Fruit fly (Drosophila melanogaster) whole organism, embryonic: ENCODE data around the gene Zir.

Experiments used
- Aef1 ChIP-seq: fragments of 200-800 bp; sonication (Bioruptor generic); IDR thresholded peaks from 3 replicates; pipeline ENCODE4 v1.3.6; 2022; ENCODE audit warnings: missing biosample characterization, missing genetic modification characterization
- CG10267 ChIP-seq: fragments of 200-800 bp; sonication (Bioruptor generic); optimal IDR thresholded peaks from 2 replicates; lab custom pipeline; 2018; ENCODE audit warnings: missing biosample characterization, mild to moderate bottlenecking, missing genetic modification characterization, moderate library complexity
- CG10274 ChIP-seq: fragments of 200-800 bp; sonication (Bioruptor generic); optimal IDR thresholded peaks from 3 replicates; lab custom pipeline; 2017; ENCODE audit warnings: missing biosample characterization, mild to moderate bottlenecking, missing genetic modification characterization
- CG10565 ChIP-seq: fragments of 200-800 bp; sonication (Bioruptor generic); optimal IDR thresholded peaks from 3 replicates; lab custom pipeline; 2016; ENCODE audit warnings: missing biosample characterization, mild to moderate bottlenecking, missing genetic modification characterization
- CG11398 ChIP-seq: fragments of 200-800 bp; sonication (Bioruptor generic); optimal IDR thresholded peaks from 2 replicates; lab custom pipeline; 2016; ENCODE audit warnings: missing biosample characterization, missing genetic modification characterization
- CG13296 ChIP-seq: fragments of 200-800 bp; sonication (Bioruptor generic); optimal IDR thresholded peaks from 3 replicates; lab custom pipeline; 2018; ENCODE audit warnings: missing biosample characterization, mild to moderate bottlenecking, missing genetic modification characterization
- CG15269 ChIP-seq: fragments of 200-800 bp; sonication (Bioruptor generic); optimal IDR thresholded peaks from 2 replicates; lab custom pipeline; 2018; ENCODE audit warnings: missing biosample characterization, mild to moderate bottlenecking, missing genetic modification characterization, moderate library complexity
- CG16813 ChIP-seq: fragments of 200-800 bp; sonication (Bioruptor generic); IDR thresholded peaks from 3 replicates; pipeline ENCODE4 v1.3.6; 2022; ENCODE audit warnings: missing biosample characterization, missing genetic modification characterization; ENCODE audit not compliant: partially characterized antibody
- CG17612 ChIP-seq: fragments of 200-800 bp; sonication (Bioruptor generic); IDR thresholded peaks from 2 replicates; pipeline ENCODE4 v1.3.6; 2022; ENCODE audit warnings: missing biosample characterization, missing genetic modification characterization
- CG18262 ChIP-seq: fragments of 200-800 bp; optimal IDR thresholded peaks from 3 replicates; lab custom pipeline; 2019; ENCODE audit warnings: missing biosample characterization, mild to moderate bottlenecking, missing genetic modification characterization, moderate library complexity
- CG18619 ChIP-seq: fragments of 200-800 bp; sonication (Bioruptor generic); optimal IDR thresholded peaks from 3 replicates; lab custom pipeline; 2017; ENCODE audit warnings: missing biosample characterization, mild to moderate bottlenecking, missing genetic modification characterization
- CG2202 ChIP-seq: fragments of 200-800 bp; sonication (Bioruptor generic); optimal IDR thresholded peaks from 2 replicates; lab custom pipeline; 2018; ENCODE audit warnings: missing biosample characterization, mild to moderate bottlenecking, missing genetic modification characterization
- CG30020 ChIP-seq: fragments of 200-800 bp; optimal IDR thresholded peaks from 2 replicates; lab custom pipeline; 2019; ENCODE audit warnings: missing biosample characterization, mild to moderate bottlenecking, missing genetic modification characterization, moderate library complexity
- CG3163 ChIP-seq: fragments of 200-800 bp; sonication (Bioruptor generic); optimal IDR thresholded peaks from 3 replicates; lab custom pipeline; 2016; ENCODE audit warnings: missing biosample characterization, missing genetic modification characterization
- CG3838 ChIP-seq: fragments of 200-800 bp; sonication (Bioruptor generic); optimal IDR thresholded peaks from 3 replicates; lab custom pipeline; 2016; ENCODE audit warnings: missing biosample characterization, missing genetic modification characterization
- CG4617 ChIP-seq: fragments of 200-800 bp; sonication (Bioruptor generic); optimal IDR thresholded peaks from 3 replicates; lab custom pipeline; 2016; ENCODE audit warnings: missing biosample characterization, missing genetic modification characterization, borderline replicate concordance
- CG6654 ChIP-seq: fragments of 200-800 bp; sonication (Bioruptor generic); optimal IDR thresholded peaks from 2 replicates; lab custom pipeline; 2017; ENCODE audit warnings: missing biosample characterization, mild to moderate bottlenecking, missing genetic modification characterization
- CG6854 ChIP-seq: fragments of 200-800 bp; sonication (Bioruptor generic); optimal IDR thresholded peaks from 3 replicates; lab custom pipeline; 2017; ENCODE audit warnings: missing biosample characterization, mild to moderate bottlenecking, missing genetic modification characterization
- CG7745 ChIP-seq: fragments of 200-800 bp; sonication (Bioruptor generic); optimal IDR thresholded peaks from 2 replicates; lab custom pipeline; 2018; ENCODE audit warnings: missing biosample characterization, mild to moderate bottlenecking, missing genetic modification characterization, moderate library complexity
- CG8388 ChIP-seq: fragments of 200-800 bp; sonication (Bioruptor generic); optimal IDR thresholded peaks from 2 replicates; lab custom pipeline; 2019; ENCODE audit warnings: missing biosample characterization, mild to moderate bottlenecking, missing genetic modification characterization, moderate library complexity
- Dref ChIP-seq: fragments of 200-800 bp; sonication (Bioruptor generic); IDR thresholded peaks from 2 replicates; pipeline ENCODE4 v1.3.6; 2022; ENCODE audit warnings: missing biosample characterization, missing genetic modification characterization
- E2f1 ChIP-seq: fragments of 200-800 bp; sonication (Bioruptor generic); IDR thresholded peaks from 2 replicates; pipeline ENCODE4 v1.3.6; 2022; ENCODE audit warnings: missing biosample characterization, missing genetic modification characterization
- Ets97D ChIP-seq: fragments of 200-800 bp; sonication (Bioruptor generic); optimal IDR thresholded peaks from 3 replicates; lab custom pipeline; 2016; ENCODE audit warnings: missing biosample characterization, missing genetic modification characterization
- Lim3 ChIP-seq: fragments of 200-800 bp; sonication (Bioruptor generic); IDR thresholded peaks from 2 replicates; pipeline ENCODE4 v1.3.6; 2022; ENCODE audit warnings: missing biosample characterization, missing genetic modification characterization
- NC2α ChIP-seq: fragments of 200-800 bp; sonication (Bioruptor generic); optimal IDR thresholded peaks from 2 replicates; lab custom pipeline; 2016; ENCODE audit warnings: missing biosample characterization, missing genetic modification characterization
- Six4 ChIP-seq: fragments of 200-800 bp; sonication (Bioruptor generic); optimal IDR thresholded peaks from 2 replicates; lab custom pipeline; 2016; ENCODE audit warnings: missing biosample characterization, missing genetic modification characterization
- ab ChIP-seq: fragments of 200-800 bp; sonication (Bioruptor generic); optimal IDR thresholded peaks from 2 replicates; lab custom pipeline; 2016; ENCODE audit warnings: missing biosample characterization, missing genetic modification characterization
- amos ChIP-seq: fragments of 200-800 bp; sonication (Bioruptor generic); IDR thresholded peaks from 2 replicates; pipeline ENCODE4 v1.3.6; 2022; ENCODE audit warnings: missing biosample characterization, missing genetic modification characterization; ENCODE audit not compliant: partially characterized antibody
- aop ChIP-seq: fragments of 200-800 bp; sonication (Bioruptor generic); IDR thresholded peaks from 2 replicates; pipeline ENCODE4 v1.3.6; 2022; ENCODE audit warnings: missing biosample characterization, missing genetic modification characterization
- bowl ChIP-seq: fragments of 200-800 bp; sonication (Bioruptor generic); IDR thresholded peaks from 2 replicates; pipeline ENCODE4 v1.3.6; 2022; ENCODE audit warnings: missing biosample characterization, missing genetic modification characterization
- br ChIP-seq: fragments of >200 bp; optimal IDR thresholded peaks from 2 replicates; lab custom pipeline; 2017
- bsh ChIP-seq, 2 experiments: fragments of 200-800 bp; sonication (Bioruptor generic); optimal IDR thresholded peaks; 2 replicates each; lab custom pipeline; 2017 to 2018; ENCODE audit warnings: mild to moderate bottlenecking in 2 of 2, missing biosample characterization in 2 of 2, missing genetic modification characterization in 2 of 2, moderate library complexity in 1 of 2
- btn ChIP-seq: fragments of 200-800 bp; sonication (Bioruptor generic); optimal IDR thresholded peaks from 2 replicates; lab custom pipeline; 2016; ENCODE audit warnings: missing biosample characterization, missing genetic modification characterization
- cad ChIP-seq: fragments of >200 bp; optimal IDR thresholded peaks from 2 replicates; lab custom pipeline; 2017; ENCODE audit warnings: missing biosample characterization, missing genetic modification characterization
- gem ChIP-seq: fragments of 200-800 bp; sonication (Bioruptor generic); optimal IDR thresholded peaks from 2 replicates; lab custom pipeline; 2019; ENCODE audit warnings: missing biosample characterization, mild to moderate bottlenecking, missing genetic modification characterization, moderate library complexity
- grn ChIP-seq: fragments of 200-800 bp; sonication (Bioruptor generic); optimal IDR thresholded peaks from 3 replicates; lab custom pipeline; 2017; ENCODE audit warnings: missing biosample characterization, missing genetic modification characterization
- gro ChIP-seq: fragments of 200-800 bp; sonication (Bioruptor generic); optimal IDR thresholded peaks from 2 replicates; lab custom pipeline; 2016; ENCODE audit warnings: missing biosample characterization, missing genetic modification characterization
- hbn ChIP-seq: fragments of 200-800 bp; sonication (Bioruptor generic); IDR thresholded peaks from 2 replicates; pipeline ENCODE4 v1.3.6; 2022; ENCODE audit warnings: missing biosample characterization, missing genetic modification characterization; ENCODE audit not compliant: partially characterized antibody
- ken ChIP-seq: fragments of 200-800 bp; sonication (Bioruptor generic); IDR thresholded peaks from 3 replicates; pipeline ENCODE4 v1.3.6; 2022; ENCODE audit warnings: missing biosample characterization, missing genetic modification characterization
- knrl ChIP-seq: fragments of 200-800 bp; sonication (Bioruptor generic); IDR thresholded peaks from 3 replicates; pipeline ENCODE4 v1.3.6; 2022; ENCODE audit warnings: missing biosample characterization, missing genetic modification characterization; ENCODE audit not compliant: partially characterized antibody
- lbe ChIP-seq: fragments of 200-800 bp; sonication (Bioruptor generic); optimal IDR thresholded peaks from 2 replicates; lab custom pipeline; 2016; ENCODE audit warnings: missing biosample characterization, mild to moderate bottlenecking, missing genetic modification characterization
- lov ChIP-seq, 2 experiments: fragments of 200-800 bp in 1 of 2; fragments of >200 bp in 1 of 2; sonication (Bioruptor generic) in 1 of 2; IDR thresholded peaks in 1 of 2; optimal IDR thresholded peaks in 1 of 2; 2 replicates in 1 of 2; 3 replicates in 1 of 2; pipeline versions ENCODE4 v1.3.6 to Lab custom; 2017 to 2022; ENCODE audit warnings: missing biosample characterization in 1 of 2, missing genetic modification characterization in 1 of 2
- psq ChIP-seq: fragments of 200-800 bp; sonication (Bioruptor generic); optimal IDR thresholded peaks from 2 replicates; lab custom pipeline; 2017; ENCODE audit warnings: missing biosample characterization, missing genetic modification characterization
- rib ChIP-seq: fragments of 200-800 bp; sonication (Bioruptor generic); IDR thresholded peaks from 2 replicates; pipeline ENCODE4 v1.3.6; 2022; ENCODE audit warnings: missing biosample characterization, missing genetic modification characterization
- sim ChIP-seq: fragments of 200-800 bp; sonication (Bioruptor generic); IDR thresholded peaks from 2 replicates; pipeline ENCODE4 v1.3.6; 2022; ENCODE audit warnings: missing biosample characterization, missing genetic modification characterization
- sna ChIP-seq: fragments of 200-800 bp; sonication (Bioruptor generic); IDR thresholded peaks from 2 replicates; pipeline ENCODE4 v1.3.6; 2022; ENCODE audit warnings: missing biosample characterization, missing genetic modification characterization; ENCODE audit not compliant: partially characterized antibody
- stwl ChIP-seq: fragments of 200-800 bp; sonication (Bioruptor generic); optimal IDR thresholded peaks from 3 replicates; lab custom pipeline; 2018; ENCODE audit warnings: missing biosample characterization, mild to moderate bottlenecking, missing genetic modification characterization, moderate library complexity
- trem ChIP-seq: fragments of 200-800 bp; optimal IDR thresholded peaks from 3 replicates; lab custom pipeline; 2019; ENCODE audit warnings: missing biosample characterization, mild to moderate bottlenecking, missing genetic modification characterization, moderate library complexity
- twi ChIP-seq: fragments of 200-800 bp; optimal IDR thresholded peaks from 2 replicates; lab custom pipeline; 2019; ENCODE audit warnings: missing biosample characterization, mild to moderate bottlenecking, missing genetic modification characterization, moderate library complexity
- zf30C ChIP-seq: fragments of 200-800 bp; sonication (Bioruptor generic); optimal IDR thresholded peaks from 3 replicates; lab custom pipeline; 2018; ENCODE audit warnings: missing biosample characterization, mild to moderate bottlenecking, missing genetic modification characterization

Gene Zir

DNA sequence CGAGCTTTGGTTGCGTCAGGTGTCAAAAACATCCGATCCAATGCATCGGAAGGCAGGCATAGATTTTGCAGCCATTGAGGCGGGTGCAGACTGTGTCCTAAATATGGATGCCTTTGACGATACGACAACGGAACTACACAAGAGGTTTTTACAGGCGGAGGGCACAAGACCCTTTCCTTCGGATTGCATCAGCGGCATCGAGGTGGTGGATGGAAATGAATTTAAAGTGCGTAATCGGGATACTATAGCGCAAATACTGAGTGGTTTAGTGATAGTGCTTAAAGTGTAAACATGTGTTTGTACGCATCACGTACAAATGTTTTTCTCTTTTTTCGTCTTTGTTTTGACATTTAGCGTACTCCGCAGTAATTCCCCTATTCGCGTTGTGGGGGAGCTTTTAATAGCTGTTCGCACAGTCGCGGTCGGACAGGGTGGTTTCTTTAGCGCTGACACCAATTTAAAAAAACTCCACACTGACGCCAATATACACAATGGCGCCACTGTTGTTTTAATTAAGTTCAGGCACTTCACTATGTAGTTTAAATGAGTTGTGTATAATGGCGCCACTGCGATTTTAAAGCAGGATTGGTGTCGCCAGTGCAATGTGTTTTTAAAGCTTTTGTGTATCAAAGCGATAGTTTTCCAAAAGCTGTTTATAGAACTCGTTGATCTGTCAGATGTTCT, 21.6 kb upstream of the Zir start (continued):
- TF ChIP-seq lov (optimal IDR thresholded peaks at IDR 0.05; lab: Kevin White, UChicago) (no peak), lov (GFP tag; IDR thresholded peaks at IDR 0.05; lab: Robert Waterston, UW) (peak; percentile 63; the same call in 1 of the 3 replicates), CG17612 (GFP tag; lab: Robert Waterston, UW) (no peak), cad (no peak), gem (tag; lab: Kevin White, UChicago) (no peak), ab (GFP tag; lab: Kevin White, UChicago) (no peak), zf30C (GFP tag; lab: Kevin White, UChicago) (no peak), hbn (GFP tag; lab: Robert Waterston, UW) (peak; percentile 38), trem (tag; lab: Kevin White, UChicago) (no peak), bsh (GFP tag; optimal IDR thresholded peaks at IDR 0.05; lab: Kevin White, UChicago) (no peak), NC2α (GFP tag; lab: Kevin White, UChicago) (peak; percentile 1), CG2202 (tag; lab: Kevin White, UChicago) (no peak), CG15269 (tag; lab: Kevin White, UChicago) (peak; percentile 15), CG6654 (GFP tag; lab: Kevin White, UChicago) (no peak), CG7745 (tag; lab: Kevin White, UChicago) (no peak), stwl (tag; lab: Kevin White, UChicago) (peak; percentile 2), twi (tag; lab: Kevin White, UChicago) (no peak), CG8388 (GFP tag; lab: Kevin White, UChicago) (no peak), sim (GFP tag; lab: Robert Waterston, UW) (no peak), CG4617 (GFP tag; lab: Kevin White, UChicago) (no peak), CG3163 (peak; percentile 29), sna (GFP tag; lab: Robert Waterston, UW) (peak; percentile 67), Six4 (GFP tag; lab: Kevin White, UChicago) (no peak), gro (peak; percentile 66), CG30020 (no peak), amos (GFP tag; lab: Robert Waterston, UW) (peak; percentile 68; the same call in 1 of the 2 replicates), grn (GFP tag; lab: Kevin White, UChicago) (no peak), knrl (GFP tag; lab: Robert Waterston, UW) (no peak; the same call in 1 of the 3 replicates), CG10565 (GFP tag; lab: Kevin White, UChicago) (no peak), CG18262 (no peak), CG10267 (tag; lab: Kevin White, UChicago) (no peak), Ets97D (GFP tag; lab: Kevin White, UChicago) (peak; percentile 75), CG6854 (GFP tag; lab: Kevin White, UChicago) (no peak), psq (GFP tag; lab: Kevin White, UChicago) (peak; percentile 96), btn (no peak), CG18619 (GFP tag; lab: Kevin White, UChicago) (no peak), Lim3 (GFP tag; lab: Robert Waterston, UW) (no peak), Aef1 (GFP tag; lab: Robert Waterston, UW) (no peak), br (no peak), rib (GFP tag; lab: Robert Waterston, UW) (no peak), Dref (GFP tag; lab: Robert Waterston, UW) (no peak), aop (no peak), CG3838 (no peak), CG10274 (no peak), bowl (GFP tag; lab: Robert Waterston, UW) (no peak), E2f1 (no peak), lbe (GFP tag; lab: Kevin White, UChicago) (peak; percentile 31), CG11398 (GFP tag; lab: Kevin White, UChicago) (no peak), ken (GFP tag; lab: Robert Waterston, UW) (no peak), CG13296 (GFP tag; lab: Kevin White, UChicago) (no peak), CG16813 (no peak; the same call in 2 of the 3 replicates)
